Worm (Caenorhabditis elegans) whole organism, mixed stage, embryonic: ENCODE data around the gene F29B9.8.

ENCODE experiments used
- pha-4 ChIP-seq: fragments of 150-350 bp; optimal IDR thresholded peaks from 2 replicates; lab custom pipeline; 2018; ENCODE audit warnings: missing biosample characterization, missing genetic modification reagents, missing genetic modification characterization
- unc-62 ChIP-seq: fragments of 150-350 bp; optimal IDR thresholded peaks from 2 replicates; lab custom pipeline; 2014; ENCODE audit warnings: missing biosample characterization, missing genetic modification reagents, missing genetic modification characterization

DNA sequence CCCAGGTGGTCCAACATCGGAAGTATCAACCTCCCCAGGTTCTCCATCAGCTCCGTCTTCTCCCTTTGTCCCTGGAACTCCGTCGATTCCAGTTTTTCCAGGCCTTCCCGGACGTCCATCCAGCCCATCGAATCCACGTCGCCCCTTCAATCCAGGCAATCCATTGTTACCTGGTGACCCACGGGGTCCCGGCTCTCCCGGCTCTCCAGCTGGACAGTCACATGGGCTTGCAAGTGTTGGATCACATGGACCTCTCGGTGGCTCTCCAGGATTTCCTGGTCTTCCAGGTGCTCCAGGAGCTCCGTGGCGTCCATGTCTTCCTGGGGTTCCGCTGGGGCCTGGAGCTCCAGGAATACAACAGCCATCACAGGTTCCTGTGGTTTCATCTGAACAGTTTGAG, 38.8 kb upstream of the F29B9.8 start:
- TF ChIP-seq pha-4 (tag; lab: Kevin White, UChicago) (no peak), unc-62 (GFP tag; lab: Kevin White, UChicago) (no peak)
